Worm (Caenorhabditis elegans): ENCODE measurements around the gene F09E5.14.

- no peak for TF ChIP-seq Y67H2A.10 (GFP tag; conservative IDR thresholded peaks at IDR 0.05)
- TF ChIP-seq sdz-38 (tag; optimal IDR thresholded peaks at IDR 0.05) = no peak
- TF ChIP-seq egl-44 (GFP tag; IDR thresholded peaks at IDR 0.05) = no peak
- TF ChIP-seq bed-2 (GFP tag; IDR thresholded peaks at IDR 0.05) = no peak
- no peak for TF ChIP-seq aptf-2 (GFP tag; conservative IDR thresholded peaks at IDR 0.05)
- no peak for TF ChIP-seq ztf-25 (GFP tag; IDR thresholded peaks at IDR 0.05)
- no peak for TF ChIP-seq hrde-1 (tag; optimal IDR thresholded peaks at IDR 0.05; ENCODE audit: borderline replicate concordance)
- no peak for TF ChIP-seq F57A8.1 (GFP tag; optimal IDR thresholded peaks at IDR 0.05)
- no peak for TF ChIP-seq hsf-1 (GFP tag; IDR thresholded peaks at IDR 0.05)
- TF ChIP-seq nhr-90 (tag; optimal IDR thresholded peaks at IDR 0.05) = no peak
- no peak for TF ChIP-seq snpc-4 (GFP tag; optimal IDR thresholded peaks at IDR 0.05)
- TF ChIP-seq snpc-4 (tag; optimal IDR thresholded peaks at IDR 0.05) = no peak
- TF ChIP-seq him-1 (tag; optimal IDR thresholded peaks at IDR 0.05) = no peak
Observed at ce11 chrII:5359252-5359651, 14.6 kb upstream of the F09E5.14 start, which contains the start of gene sec-6.

Measured in whole organism, young adult.